Fruit fly (Drosophila melanogaster) ovary, adult (tissue): Measurements from ENCODE around the gene mRRF1.
A peak's percentile ranks its signal among the peaks of the same experiment; 100 is the strongest.

ENCODE experiments used
- CG17801 ChIP-seq: fragments of 200-800 bp; optimal IDR thresholded peaks from 2 replicates; lab custom pipeline; 2019; ENCODE audit warnings: missing biosample characterization, mild to moderate bottlenecking, missing genetic modification characterization, moderate library complexity; ENCODE audit not compliant: partially characterized antibody

The mRRF1 gene

DNA sequence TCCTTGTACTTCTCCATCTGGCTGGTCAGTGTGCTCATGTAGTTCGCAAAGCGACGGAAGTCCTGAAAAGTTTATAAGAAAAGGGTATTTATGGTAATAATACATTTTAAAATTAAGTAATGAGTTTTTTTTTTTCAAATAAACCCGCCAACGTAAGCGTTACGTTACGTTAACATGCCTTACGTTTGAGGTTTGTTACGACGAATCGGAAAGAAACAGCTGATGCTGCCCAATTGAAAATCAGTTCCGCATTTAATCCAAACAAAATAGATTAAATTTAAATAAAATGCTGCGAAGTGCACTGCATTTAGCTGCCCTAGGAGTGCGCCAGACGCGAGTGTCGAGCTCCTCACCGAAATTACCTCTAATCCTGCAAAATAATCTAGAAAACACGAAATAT lies at the start of gene mRRF1:
TSS of gene mRRF1 (plus strand) at position 220 of the 400 bp plus-strand sequence.
- TF ChIP-seq CG17801 (GFP tag; lab: Kevin White, UChicago): no peak

DNA sequence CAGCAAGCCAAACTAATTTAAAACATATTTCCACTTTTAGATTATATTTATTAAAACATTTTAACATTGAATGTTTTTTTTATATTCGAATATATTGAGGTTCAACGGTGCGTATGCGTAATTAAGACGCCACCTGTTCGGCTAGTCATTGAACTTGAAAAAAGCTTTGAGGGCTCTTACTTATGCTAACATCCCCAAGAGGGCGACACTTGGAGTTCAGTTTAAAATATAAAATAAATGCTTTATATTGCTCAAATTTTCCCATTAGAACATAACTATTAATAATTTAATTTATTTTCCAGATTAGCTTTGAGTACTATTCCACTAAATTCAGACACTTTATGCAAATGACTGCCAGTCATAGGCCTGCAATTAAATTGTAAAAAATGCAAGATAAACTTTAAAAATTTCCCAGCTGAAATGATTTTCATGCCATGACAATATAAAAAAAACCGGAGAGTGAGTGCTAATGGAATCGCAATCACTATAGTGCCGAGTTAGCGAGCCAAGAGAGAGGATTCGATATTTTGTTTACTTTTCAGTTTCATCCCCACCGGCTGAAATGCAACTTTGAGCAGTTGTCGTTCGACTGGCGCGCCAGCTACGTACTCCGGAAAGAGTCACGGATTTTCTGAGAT lies 30.3 kb upstream of the mRRF1 start, which contains the start of gene PGRP-LA:
TSS of gene PGRP-LA (plus strand) at position 588 of the 638 bp plus-strand sequence.
- no peak for TF ChIP-seq CG17801 (GFP tag; lab: Kevin White, UChicago)

DNA sequence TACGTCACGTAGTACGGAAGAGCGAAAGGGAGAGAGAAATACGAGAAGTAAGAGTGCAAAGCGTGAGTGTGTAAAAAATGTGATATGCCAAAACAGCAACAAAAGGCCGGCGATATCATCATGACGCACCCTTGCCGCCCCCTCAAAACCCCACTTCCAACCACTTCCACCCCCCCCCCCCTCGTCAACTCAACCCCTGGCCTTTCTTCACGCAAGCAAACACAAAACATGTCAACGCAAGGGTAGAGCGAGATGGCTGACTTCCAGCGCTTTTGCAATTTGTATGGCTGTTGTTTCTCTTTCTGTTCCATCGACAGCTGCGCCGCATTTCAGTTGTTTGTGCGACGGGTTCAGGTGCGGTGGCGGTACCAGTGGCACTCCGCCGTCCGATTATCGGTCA lies 28.4 kb upstream of the mRRF1 start:
- TF ChIP-seq CG17801 (GFP tag; lab: Kevin White, UChicago): no peak

DNA sequence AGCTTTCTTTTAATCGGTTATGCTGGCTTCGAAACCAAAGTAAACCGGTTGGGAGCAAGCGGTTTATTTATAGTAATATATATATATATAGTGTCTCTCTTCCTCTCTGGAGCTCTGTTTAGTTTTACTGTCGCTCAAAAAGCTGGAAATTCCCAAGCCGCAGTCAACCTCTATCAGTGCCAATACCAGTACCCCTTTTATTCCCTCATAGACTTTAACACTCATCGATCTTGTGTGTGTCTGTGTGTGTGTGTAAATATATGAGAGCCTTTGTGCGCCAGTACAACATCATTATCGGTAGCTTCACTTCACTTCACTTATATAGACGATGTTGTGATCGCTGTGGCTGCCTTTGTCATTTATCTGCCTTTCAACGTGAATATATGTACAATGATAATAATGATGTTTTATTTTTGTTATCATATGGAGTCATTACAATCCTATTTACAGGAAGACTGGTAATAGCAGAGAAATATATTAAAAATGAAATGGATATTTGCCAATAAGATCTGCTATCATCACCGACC lies 26.1 kb upstream of the mRRF1 start:
- TF ChIP-seq CG17801 (GFP tag; lab: Kevin White, UChicago): no peak

DNA sequence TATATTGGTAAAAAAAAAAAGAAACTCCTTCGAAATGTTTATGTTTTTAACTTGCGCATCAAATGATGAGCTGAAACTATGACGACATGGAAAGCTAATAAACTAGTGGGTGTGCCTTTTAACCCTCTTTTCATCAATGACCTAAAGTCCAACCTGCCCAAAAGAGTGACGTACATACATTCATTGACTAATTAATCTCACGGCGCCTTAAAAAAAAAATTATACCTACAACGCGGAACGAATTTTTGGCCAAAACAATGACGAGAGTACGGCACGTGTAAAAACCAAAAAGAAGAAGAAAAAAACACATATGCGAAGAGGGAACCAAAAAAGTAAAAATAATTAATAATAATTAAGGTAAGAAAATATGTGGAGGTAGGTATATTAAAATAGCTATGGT lies 25.6 kb upstream of the mRRF1 start, which contains the start of gene PGRP-LC:
TSS of gene PGRP-LC (plus strand) at position 301 of the 400 bp plus-strand sequence.
- TF ChIP-seq CG17801 (GFP tag; lab: Kevin White, UChicago): no peak

DNA sequence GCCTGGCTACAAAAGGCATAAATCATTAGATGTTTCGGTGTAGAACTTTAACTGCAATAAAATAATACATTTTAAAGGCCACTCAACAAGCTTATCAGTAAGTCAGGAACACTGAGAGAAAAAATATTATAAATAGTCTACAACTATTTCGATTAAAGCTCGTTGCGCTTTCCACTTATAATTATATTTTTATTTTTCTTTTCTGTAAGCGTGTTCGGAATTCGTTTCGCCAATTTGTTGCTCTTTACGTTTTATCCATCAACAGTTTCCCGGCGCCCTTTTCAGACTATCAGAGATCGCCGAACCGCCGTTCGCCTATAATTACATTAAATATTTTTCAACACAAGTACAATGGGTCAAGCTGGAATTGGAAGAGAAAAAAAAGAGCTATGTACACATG lies 25.1 kb upstream of the mRRF1 start:
- no peak for TF ChIP-seq CG17801 (GFP tag; lab: Kevin White, UChicago)

DNA sequence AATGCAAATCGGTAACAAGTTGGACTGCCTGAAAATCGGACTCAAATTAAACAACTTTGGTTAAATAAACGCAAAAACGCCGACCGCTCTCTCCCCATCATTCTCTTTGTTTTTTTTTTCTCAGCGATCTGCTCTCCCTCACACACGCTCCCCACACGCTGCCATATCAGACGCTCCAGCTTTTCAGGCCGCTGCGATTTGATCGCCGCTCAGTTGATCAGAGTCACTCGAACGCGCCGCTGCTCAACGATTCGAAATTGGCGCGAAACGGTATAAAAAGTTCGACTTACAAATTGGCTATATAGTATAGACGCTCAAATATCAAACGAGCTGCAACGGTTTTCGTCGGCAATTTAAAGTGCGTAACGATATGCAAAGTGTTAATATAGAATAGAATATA lies 23.9 kb upstream of the mRRF1 start:
- no peak for TF ChIP-seq CG17801 (GFP tag; lab: Kevin White, UChicago)

DNA sequence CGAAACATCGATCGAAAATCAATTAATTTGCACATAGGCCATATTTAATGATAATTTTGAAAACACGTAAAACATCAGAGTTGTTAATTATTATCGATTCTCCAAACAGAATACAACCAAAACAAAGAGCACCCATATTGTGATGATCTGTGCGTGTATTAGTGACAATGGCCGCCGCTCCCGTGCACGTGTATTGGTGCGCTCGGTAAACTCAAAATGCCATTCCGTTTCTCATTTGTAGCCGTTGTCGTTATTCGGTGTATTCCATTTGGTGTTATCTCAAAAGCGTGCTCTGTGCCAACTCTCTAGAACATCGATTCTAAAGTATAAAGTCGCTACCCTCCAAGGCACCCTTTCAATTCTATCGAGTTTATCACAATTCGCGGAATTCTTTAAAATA lies 23.3 kb upstream of the mRRF1 start:
- no peak for TF ChIP-seq CG17801 (GFP tag; lab: Kevin White, UChicago)

DNA sequence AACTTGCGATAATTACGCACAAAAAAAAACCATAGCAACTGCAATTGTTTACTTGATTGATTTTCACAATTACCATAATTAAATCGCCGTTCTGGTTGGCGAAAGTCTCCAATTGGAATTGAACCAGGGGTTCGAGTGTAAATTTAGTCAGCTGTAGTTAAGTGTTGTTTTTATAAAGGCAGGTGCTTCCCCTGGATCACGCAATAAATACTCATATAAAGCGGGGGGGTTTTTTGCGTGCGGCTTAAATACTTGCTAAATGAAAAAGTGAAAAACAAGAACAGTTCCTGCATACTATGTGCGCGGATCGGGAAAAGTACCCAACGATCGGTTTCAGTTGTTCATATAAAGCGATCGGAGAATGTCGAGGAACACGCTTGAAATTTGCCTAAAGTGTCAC lies 20.2 kb upstream of the mRRF1 start:
- TF ChIP-seq CG17801 (GFP tag; lab: Kevin White, UChicago): no peak

DNA sequence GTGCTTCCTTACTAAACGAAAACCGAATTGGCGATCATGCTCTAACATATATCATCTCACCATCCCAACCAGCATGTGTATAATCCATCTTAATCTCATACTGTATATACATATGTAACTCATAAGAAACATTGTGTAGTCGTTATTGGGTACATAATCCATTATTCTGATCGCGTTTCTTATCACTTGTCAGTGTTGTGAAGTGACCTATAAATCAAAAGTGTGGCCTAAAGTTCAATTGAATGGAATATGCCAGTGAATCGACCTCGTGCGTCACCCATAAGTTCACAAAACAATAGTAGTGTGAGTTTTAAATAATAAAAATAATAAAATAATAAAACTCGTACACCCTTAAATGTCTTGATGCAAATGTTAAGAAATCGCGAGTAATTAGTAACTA lies 19.0 kb upstream of the mRRF1 start:
- TF ChIP-seq CG17801 (GFP tag; lab: Kevin White, UChicago): no peak

DNA sequence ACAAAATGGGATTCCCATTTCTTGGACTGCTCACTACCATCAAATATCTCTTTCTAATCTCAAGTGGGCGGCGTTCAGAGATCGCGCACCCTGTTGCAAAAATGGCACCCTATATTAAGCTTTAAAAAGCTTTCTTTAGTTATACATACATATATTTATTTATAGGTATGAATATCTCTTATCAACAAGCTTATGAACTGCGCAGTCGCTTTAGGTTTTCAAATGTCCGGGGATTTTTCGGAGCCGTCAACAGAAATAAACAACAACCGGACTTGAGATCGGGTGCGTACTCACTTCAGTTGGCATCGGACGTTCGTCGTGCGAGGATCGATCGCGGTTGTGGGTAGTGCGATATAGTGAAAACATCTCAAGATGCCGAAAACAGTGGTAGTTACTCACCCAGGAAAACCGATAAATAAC lies 14.8 kb upstream of the mRRF1 start, which contains the start of gene PGRP-LF:
TSS of gene PGRP-LF (plus strand) at position 296 of the 420 bp plus-strand sequence.
- TF ChIP-seq CG17801 (GFP tag; lab: Kevin White, UChicago): no peak

DNA sequence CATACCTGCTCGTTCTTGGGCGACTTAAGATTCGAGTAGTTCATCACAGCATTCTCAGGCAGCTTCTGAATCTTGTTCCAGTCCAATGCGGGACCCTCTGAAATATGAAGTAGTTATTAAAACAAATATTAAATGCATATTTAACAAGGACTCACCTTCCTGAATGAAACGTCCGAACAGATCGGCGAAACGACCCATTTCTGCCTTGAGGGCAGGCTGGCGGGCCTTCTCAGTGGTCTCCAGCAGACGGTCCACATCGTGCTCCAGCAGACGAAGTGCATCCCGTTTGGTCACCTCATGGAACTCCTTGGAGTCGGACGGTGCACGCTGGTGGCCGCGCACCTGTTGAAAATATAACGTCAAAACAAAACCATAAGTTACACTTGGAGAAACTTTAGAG lies 10.4 kb upstream of the mRRF1 start, which contains the start of gene CG32040:
TSS of gene CG32040 (plus strand) at position 301 of the 400 bp plus-strand sequence.
- TF ChIP-seq CG17801 (GFP tag; lab: Kevin White, UChicago): no peak

DNA sequence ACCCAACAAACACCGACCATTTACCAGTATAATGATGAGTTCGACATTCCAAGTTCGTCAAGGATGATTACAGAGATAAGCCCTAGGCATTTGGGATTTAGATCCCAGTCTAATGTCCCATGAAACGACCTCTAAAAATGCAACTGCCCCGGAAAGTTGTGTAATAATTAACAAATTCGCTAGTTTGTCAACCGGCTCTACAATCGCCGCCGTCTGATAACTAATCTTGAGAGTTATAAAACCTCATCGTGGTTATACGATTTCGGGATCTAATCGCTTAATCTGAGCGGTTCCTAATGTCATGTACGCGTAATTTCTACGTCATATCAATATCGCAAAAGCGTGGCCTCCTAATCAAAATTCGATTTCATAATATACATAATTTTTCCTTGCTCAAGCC lies 8.6 kb upstream of the mRRF1 start:
- TF ChIP-seq CG17801 (GFP tag; lab: Kevin White, UChicago): peak; percentile 8

DNA sequence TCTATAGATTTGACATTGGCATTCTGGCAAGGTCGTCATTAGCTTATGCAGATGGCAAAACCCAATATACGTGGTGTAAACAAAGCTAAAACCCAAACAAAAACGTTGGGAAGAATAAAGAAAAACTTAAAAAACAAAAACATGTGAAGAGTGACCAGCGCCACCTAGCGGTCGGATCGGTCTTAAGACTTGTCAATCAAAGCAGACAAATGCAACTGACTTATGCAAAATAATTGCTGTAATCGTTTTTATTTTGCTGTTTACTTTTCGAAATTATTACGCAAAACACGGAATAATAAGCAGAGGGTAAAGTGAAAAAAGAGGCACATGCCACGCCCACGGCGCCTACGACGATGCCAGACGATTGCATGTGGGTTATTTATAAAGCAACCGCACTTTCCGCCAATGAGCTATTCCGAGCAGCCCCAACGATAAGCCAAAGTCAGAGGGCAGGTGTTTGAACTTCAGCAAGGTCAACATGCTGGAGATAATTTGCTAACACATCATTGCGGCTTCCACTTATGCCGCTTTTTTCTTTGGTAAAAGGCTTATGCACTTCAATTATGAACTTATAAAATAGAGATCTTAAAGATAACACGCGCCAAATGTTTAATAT lies 7.9 kb upstream of the mRRF1 start:
- no peak for TF ChIP-seq CG17801 (GFP tag; lab: Kevin White, UChicago)

DNA sequence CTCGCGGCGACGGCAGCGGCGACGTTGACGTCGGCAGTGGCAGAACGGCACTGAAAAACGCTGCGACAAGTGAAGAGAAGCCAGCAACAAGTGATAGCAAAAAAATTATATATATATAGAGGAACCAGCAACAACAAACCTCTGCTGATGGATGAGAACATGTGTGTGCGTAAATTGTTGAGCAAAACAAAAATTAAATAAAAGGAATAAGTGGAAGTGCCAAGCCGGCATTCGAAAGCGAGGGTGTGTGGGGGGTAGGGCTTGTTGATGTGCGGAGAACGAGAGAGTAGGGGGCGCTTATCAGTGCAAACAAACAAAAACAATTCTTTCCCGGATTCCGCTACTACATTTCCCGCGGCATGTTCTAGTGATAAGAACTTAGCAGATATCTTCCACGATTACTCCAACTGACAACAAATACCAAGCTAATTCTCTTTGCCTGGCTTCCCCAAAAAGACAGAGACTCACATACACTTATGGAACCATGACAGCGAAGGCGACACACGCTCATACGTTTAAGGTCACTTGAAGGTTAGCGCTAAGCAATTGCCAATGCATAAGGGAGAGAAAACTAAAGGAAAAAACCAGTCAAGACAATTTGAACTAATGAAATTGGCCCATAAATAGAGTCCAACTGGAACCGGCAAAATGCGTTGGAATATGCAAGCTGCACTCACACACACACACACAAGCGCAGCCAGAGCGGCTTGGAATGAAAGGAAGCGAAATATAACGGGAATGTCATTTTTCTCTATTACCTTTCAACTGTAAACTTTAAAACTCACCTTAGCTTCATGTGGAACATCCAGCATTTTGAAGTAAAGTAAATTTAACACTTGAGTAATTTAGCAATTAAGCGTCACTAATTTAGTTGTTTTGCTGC lies 6.1 kb upstream of the mRRF1 start:
- no peak for TF ChIP-seq CG17801 (GFP tag; lab: Kevin White, UChicago)
